Fruit fly (Drosophila melanogaster) whole organism, embryonic: ENCODE measurements around the gene qtc.

Experiments used
- Abd-B ChIP-seq: fragments of 200-800 bp; sonication (Bioruptor generic); optimal IDR thresholded peaks from 2 replicates; lab custom pipeline; 2018; ENCODE audit warnings: missing biosample characterization, mild to moderate bottlenecking, missing genetic modification characterization, moderate library complexity
- Antp ChIP-seq: fragments of 200-800 bp; sonication (Bioruptor generic); optimal IDR thresholded peaks from 3 replicates; lab custom pipeline; 2016; ENCODE audit warnings: missing biosample characterization, missing genetic modification characterization
- Atf-2 ChIP-seq: fragments of 200-800 bp; sonication (Bioruptor generic); optimal IDR thresholded peaks from 2 replicates; lab custom pipeline; 2016; ENCODE audit warnings: missing biosample characterization, missing genetic modification characterization
- CG1024 ChIP-seq: fragments of 200-800 bp; sonication (Bioruptor generic); IDR thresholded peaks from 2 replicates; pipeline ENCODE4 v1.3.6; 2022; ENCODE audit warnings: missing biosample characterization, missing genetic modification characterization
- CG12219 ChIP-seq: fragments of 200-800 bp; sonication (Bioruptor generic); optimal IDR thresholded peaks from 3 replicates; lab custom pipeline; 2018; ENCODE audit warnings: missing biosample characterization, mild to moderate bottlenecking, missing genetic modification characterization
- CG12659 ChIP-seq: fragments of 200-800 bp; sonication (Bioruptor generic); optimal IDR thresholded peaks from 3 replicates; lab custom pipeline; 2017; ENCODE audit warnings: mild to moderate bottlenecking, missing biosample characterization, missing genetic modification reagents, missing genetic modification characterization
- CG15073 ChIP-seq: fragments of 200-800 bp; sonication (Bioruptor generic); optimal IDR thresholded peaks from 2 replicates; lab custom pipeline; 2016; ENCODE audit warnings: missing biosample characterization, missing genetic modification characterization
- CG15696 ChIP-seq: fragments of 200-800 bp; sonication (Bioruptor generic); optimal IDR thresholded peaks from 2 replicates; lab custom pipeline; 2019; ENCODE audit warnings: missing biosample characterization, mild to moderate bottlenecking, missing genetic modification characterization, moderate library complexity
- CG1602 ChIP-seq: fragments of 200-800 bp; sonication (Bioruptor generic); optimal IDR thresholded peaks from 3 replicates; lab custom pipeline; 2016; ENCODE audit warnings: missing biosample characterization, missing genetic modification characterization
- CG16779 ChIP-seq: fragments of 200-800 bp; sonication (Bioruptor generic); IDR thresholded peaks from 2 replicates; pipeline ENCODE4 v1.3.6; 2022; ENCODE audit warnings: missing biosample characterization, missing genetic modification characterization
- CG1792 ChIP-seq: fragments of 200-800 bp; sonication (Bioruptor generic); optimal IDR thresholded peaks from 2 replicates; lab custom pipeline; 2016; ENCODE audit warnings: missing biosample characterization, missing genetic modification characterization
- CG18476 ChIP-seq: fragments of 200-800 bp; sonication (Bioruptor generic); optimal IDR thresholded peaks from 2 replicates; lab custom pipeline; 2016; ENCODE audit warnings: missing biosample characterization, mild to moderate bottlenecking, missing genetic modification characterization
- CG31365 ChIP-seq: fragments of 200-800 bp; sonication (Bioruptor generic); optimal IDR thresholded peaks from 2 replicates; lab custom pipeline; 2018; ENCODE audit warnings: missing biosample characterization, mild to moderate bottlenecking, missing genetic modification characterization
- CG42726 ChIP-seq: fragments of 200-800 bp; sonication (Bioruptor generic); IDR thresholded peaks from 2 replicates; pipeline ENCODE4 v1.3.6; 2022; ENCODE audit warnings: missing biosample characterization, missing genetic modification characterization; ENCODE audit not compliant: partially characterized antibody
- CG4328 ChIP-seq: fragments of 200-800 bp; sonication (Bioruptor generic); optimal IDR thresholded peaks from 3 replicates; lab custom pipeline; 2017; ENCODE audit warnings: missing biosample characterization, missing genetic modification reagents, missing genetic modification characterization
- CG7786 ChIP-seq: fragments of 200-800 bp; sonication (Bioruptor generic); optimal IDR thresholded peaks from 2 replicates; lab custom pipeline; 2016; ENCODE audit warnings: missing biosample characterization, missing genetic modification characterization
- CG8281 ChIP-seq: fragments of 200-800 bp; sonication (Bioruptor generic); optimal IDR thresholded peaks from 2 replicates; lab custom pipeline; 2018; ENCODE audit warnings: missing biosample characterization, mild to moderate bottlenecking, missing genetic modification characterization, moderate library complexity
- CG8359 ChIP-seq: fragments of 200-800 bp; sonication (Bioruptor generic); optimal IDR thresholded peaks from 2 replicates; lab custom pipeline; 2017; ENCODE audit warnings: missing biosample characterization, mild to moderate bottlenecking, missing genetic modification characterization, borderline replicate concordance
- CG8478 ChIP-seq: fragments of >200 bp; optimal IDR thresholded peaks from 2 replicates; lab custom pipeline; 2018
- CG8765 ChIP-seq: fragments of 200-800 bp; sonication (Bioruptor generic); IDR thresholded peaks from 2 replicates; pipeline ENCODE4 v1.3.6; 2022; ENCODE audit warnings: missing biosample characterization, missing genetic modification characterization
- CG9876 ChIP-seq: fragments of 200-800 bp; sonication (Bioruptor generic); optimal IDR thresholded peaks from 2 replicates; lab custom pipeline; 2016; ENCODE audit warnings: missing biosample characterization, missing genetic modification characterization
- CG9932 ChIP-seq: fragments of 200-800 bp; sonication (Bioruptor generic); IDR thresholded peaks from 2 replicates; pipeline ENCODE4 v1.3.6; 2022; ENCODE audit warnings: missing biosample characterization, missing genetic modification characterization
- Camta ChIP-seq: fragments of 200-800 bp; sonication (Bioruptor generic); optimal IDR thresholded peaks from 2 replicates; lab custom pipeline; 2016; ENCODE audit warnings: missing biosample characterization, missing genetic modification characterization
- CrebB ChIP-seq: fragments of 200-800 bp; sonication (Bioruptor generic); optimal IDR thresholded peaks from 3 replicates; lab custom pipeline; 2018; ENCODE audit warnings: missing biosample characterization, mild to moderate bottlenecking, missing genetic modification characterization
- Doc3 ChIP-seq: fragments of 200-800 bp; sonication (Bioruptor generic); IDR thresholded peaks from 3 replicates; pipeline ENCODE4 v1.3.6; 2022; ENCODE audit warnings: missing biosample characterization, missing genetic modification characterization; ENCODE audit not compliant: partially characterized antibody
- Elba2 ChIP-seq: fragments of 200-800 bp; sonication (Bioruptor generic); optimal IDR thresholded peaks from 3 replicates; lab custom pipeline; 2016; ENCODE audit warnings: missing biosample characterization, missing genetic modification characterization
- Fer3 ChIP-seq: fragments of 200-800 bp; sonication (Bioruptor generic); optimal IDR thresholded peaks from 2 replicates; lab custom pipeline; 2018; ENCODE audit warnings: missing biosample characterization, mild to moderate bottlenecking, missing genetic modification characterization, moderate library complexity
- HLH4C ChIP-seq: fragments of 200-800 bp; sonication (Bioruptor generic); IDR thresholded peaks from 3 replicates; pipeline ENCODE4 v1.3.6; 2022; ENCODE audit warnings: missing biosample characterization, missing genetic modification characterization; ENCODE audit not compliant: partially characterized antibody
- Hand ChIP-seq: fragments of 200-800 bp; sonication (Bioruptor generic); optimal IDR thresholded peaks from 2 replicates; lab custom pipeline; 2017; ENCODE audit warnings: mild to moderate bottlenecking, missing biosample characterization, missing genetic modification reagents, missing genetic modification characterization
- Hr3 ChIP-seq: fragments of 200-800 bp; sonication (Bioruptor generic); optimal IDR thresholded peaks from 3 replicates; lab custom pipeline; 2016; ENCODE audit warnings: missing biosample characterization, missing genetic modification characterization
- Vsx1 ChIP-seq: fragments of 200-800 bp; sonication (Bioruptor generic); optimal IDR thresholded peaks from 2 replicates; lab custom pipeline; 2017; ENCODE audit warnings: missing biosample characterization, mild to moderate bottlenecking, missing genetic modification characterization, missing genetic modification reagents
- bab2 ChIP-seq: fragments of 200-800 bp; sonication (Bioruptor generic); optimal IDR thresholded peaks from 2 replicates; lab custom pipeline; 2016; ENCODE audit warnings: missing biosample characterization, missing genetic modification characterization
- cad ChIP-seq: fragments of >200 bp; optimal IDR thresholded peaks from 2 replicates; lab custom pipeline; 2017; ENCODE audit warnings: missing biosample characterization, missing genetic modification characterization
- chn ChIP-seq: fragments of 200-800 bp; sonication (Bioruptor generic); optimal IDR thresholded peaks from 2 replicates; lab custom pipeline; 2016; ENCODE audit warnings: missing biosample characterization, missing genetic modification characterization
- cwo ChIP-seq: fragments of 200-800 bp; sonication (Bioruptor generic); optimal IDR thresholded peaks from 3 replicates; lab custom pipeline; 2017; ENCODE audit warnings: missing biosample characterization, missing genetic modification characterization, mild to moderate bottlenecking, moderate library complexity, missing genetic modification reagents
- emc ChIP-seq: fragments of 200-800 bp; sonication (Bioruptor generic); optimal IDR thresholded peaks from 2 replicates; lab custom pipeline; 2016; ENCODE audit warnings: missing biosample characterization, missing genetic modification characterization
- fd96Cb ChIP-seq: fragments of 200-800 bp; sonication (Bioruptor generic); optimal IDR thresholded peaks from 2 replicates; lab custom pipeline; 2018; ENCODE audit warnings: missing biosample characterization, mild to moderate bottlenecking, missing genetic modification characterization, moderate library complexity
- gcm2 ChIP-seq: fragments of 200-800 bp; sonication (Bioruptor generic); optimal IDR thresholded peaks from 2 replicates; lab custom pipeline; 2016; ENCODE audit warnings: missing biosample characterization, missing genetic modification characterization
- gro ChIP-seq: fragments of 200-800 bp; sonication (Bioruptor generic); optimal IDR thresholded peaks from 2 replicates; lab custom pipeline; 2016; ENCODE audit warnings: missing biosample characterization, missing genetic modification characterization
- hbn ChIP-seq: fragments of 200-800 bp; sonication (Bioruptor generic); IDR thresholded peaks from 2 replicates; pipeline ENCODE4 v1.3.6; 2022; ENCODE audit warnings: missing biosample characterization, missing genetic modification characterization; ENCODE audit not compliant: partially characterized antibody
- luna ChIP-seq: fragments of 200-800 bp; sonication (Bioruptor generic); optimal IDR thresholded peaks from 2 replicates; lab custom pipeline; 2016; ENCODE audit warnings: missing biosample characterization, missing genetic modification characterization
- rib ChIP-seq: fragments of 200-800 bp; sonication (Bioruptor generic); IDR thresholded peaks from 2 replicates; pipeline ENCODE4 v1.3.6; 2022; ENCODE audit warnings: missing biosample characterization, missing genetic modification characterization
- scrt ChIP-seq: fragments of 200-800 bp; sonication (Bioruptor generic); optimal IDR thresholded peaks from 2 replicates; lab custom pipeline; 2018; ENCODE audit warnings: missing biosample characterization, mild to moderate bottlenecking, missing genetic modification characterization, moderate library complexity
- sd ChIP-seq: fragments of 200-800 bp; sonication (Bioruptor generic); optimal IDR thresholded peaks from 3 replicates; lab custom pipeline; 2018; ENCODE audit warnings: missing biosample characterization, mild to moderate bottlenecking, missing genetic modification characterization, moderate library complexity
- slbo ChIP-seq: fragments of 200-800 bp; sonication (Bioruptor generic); IDR thresholded peaks from 2 replicates; pipeline ENCODE4 v1.3.6; 2022; ENCODE audit warnings: missing biosample characterization, missing genetic modification characterization
- tap ChIP-seq: fragments of 200-800 bp; optimal IDR thresholded peaks from 3 replicates; lab custom pipeline; 2019; ENCODE audit warnings: missing biosample characterization, mild to moderate bottlenecking, missing genetic modification characterization, moderate library complexity
- tio ChIP-seq: fragments of 200-800 bp; sonication (Bioruptor generic); optimal IDR thresholded peaks from 2 replicates; lab custom pipeline; 2017; ENCODE audit warnings: missing biosample characterization, missing genetic modification characterization, inconsistent platforms
- tna ChIP-seq: fragments of 200-800 bp; sonication (Bioruptor generic); IDR thresholded peaks from 2 replicates; pipeline ENCODE4 v1.3.6; 2022; ENCODE audit warnings: missing biosample characterization, missing genetic modification characterization; ENCODE audit not compliant: partially characterized antibody
- vnd ChIP-seq: fragments of 200-800 bp; sonication (Bioruptor generic); IDR thresholded peaks from 3 replicates; pipeline ENCODE4 v1.3.6; 2022; ENCODE audit warnings: missing biosample characterization, missing genetic modification characterization; ENCODE audit not compliant: partially characterized antibody
- vvl ChIP-seq: fragments of 200-800 bp; sonication (Bioruptor generic); IDR thresholded peaks from 2 replicates; pipeline ENCODE4 v1.3.6; 2022; ENCODE audit warnings: missing biosample characterization, missing genetic modification characterization

The qtc gene

DNA sequence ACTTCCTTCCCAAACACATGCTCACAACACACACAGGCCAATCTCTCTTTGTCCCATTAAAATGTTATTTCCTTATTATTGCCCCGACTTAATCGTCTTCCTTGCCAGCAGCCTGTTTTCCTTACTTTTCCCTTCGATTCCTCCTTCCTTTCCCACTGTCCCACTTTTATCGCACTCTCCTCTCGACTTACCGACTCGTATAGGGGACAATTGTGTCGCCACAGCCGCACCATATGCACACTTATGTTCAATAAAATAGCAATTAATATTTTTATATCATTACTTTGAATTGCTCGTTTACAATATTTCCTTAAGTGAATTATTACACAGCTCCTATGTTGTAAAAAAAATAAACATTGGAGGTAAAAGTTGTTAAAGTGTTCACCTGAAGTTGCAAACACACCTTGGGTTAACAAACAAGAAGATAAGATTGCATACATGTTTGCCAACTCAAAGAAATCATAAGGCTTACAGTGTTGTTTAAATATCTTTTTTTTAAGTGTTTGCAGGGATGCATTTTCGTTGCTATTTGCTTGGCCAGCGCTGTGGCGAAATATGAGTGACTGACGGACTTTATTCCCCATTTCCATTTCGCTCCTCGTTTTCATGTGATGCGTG is 26.4 kb downstream of the qtc start (continued):
- TF ChIP-seq CG12219 (GFP tag; lab: Kevin White, UChicago) (peak; percentile 79), bab2 (peak; percentile 71), CG12659 (GFP tag; lab: Kevin White, UChicago) (peak; percentile 77), Vsx1 (GFP tag; lab: Kevin White, UChicago) (peak; percentile 52), cad (no peak), tna (GFP tag; lab: Robert Waterston, UW) (no peak), CG4328 (peak; percentile 52), CG15073 (peak; percentile 13), CG7786 (GFP tag; lab: Kevin White, UChicago) (peak; percentile 60), CG15696 (tag; lab: Kevin White, UChicago) (peak; percentile 72), Elba2 (no peak), Hand (GFP tag; lab: Kevin White, UChicago) (peak; percentile 65), Abd-B (GFP tag; lab: Kevin White, UChicago) (peak; percentile 61), CG18476 (GFP tag; lab: Kevin White, UChicago) (peak; percentile 57), vvl (GFP tag; lab: Robert Waterston, UW) (peak; percentile 62; the same call in 1 of the 2 replicates), CG31365 (tag; lab: Kevin White, UChicago) (peak; percentile 49), tio (peak; percentile 87), gcm2 (GFP tag; lab: Kevin White, UChicago) (peak; percentile 65), Hr3 (GFP tag; lab: Kevin White, UChicago) (peak; percentile 48), luna (GFP tag; lab: Kevin White, UChicago) (no peak), tap (peak; percentile 81), Antp (GFP tag; lab: Kevin White, UChicago) (peak; percentile 60), slbo (GFP tag; lab: Robert Waterston, UW) (peak; percentile 63; the same call in 1 of the 2 replicates), Doc3 (GFP tag; lab: Robert Waterston, UW) (no peak), rib (GFP tag; lab: Robert Waterston, UW) (0 out of 2 replicates have a peak, but pooled peaks have one; percentile 33), HLH4C (no peak), gro (GFP tag; lab: Kevin White, UChicago) (peak; percentile 72), CG1792 (GFP tag; lab: Kevin White, UChicago) (peak; percentile 29), CG8478 (lab: Kevin White, UChicago) (no peak), CG8281 (peak; percentile 67), CrebB (tag; lab: Kevin White, UChicago) (peak; percentile 66), scrt (peak; percentile 68), vnd (GFP tag; lab: Robert Waterston, UW) (no peak), sd (tag; lab: Kevin White, UChicago) (peak; percentile 27), CG8359 (GFP tag; lab: Kevin White, UChicago) (peak; percentile 72), CG9932 (GFP tag; lab: Robert Waterston, UW) (peak; percentile 47), chn (GFP tag; lab: Kevin White, UChicago) (peak; percentile 68), CG42726 (GFP tag; lab: Robert Waterston, UW) (no peak), fd96Cb (tag; lab: Kevin White, UChicago) (peak; percentile 81), emc (GFP tag; lab: Kevin White, UChicago) (peak; percentile 46), Fer3 (tag; lab: Kevin White, UChicago) (peak; percentile 71), Camta (GFP tag; lab: Kevin White, UChicago) (peak; percentile 55), cwo (GFP tag; lab: Kevin White, UChicago) (peak; percentile 78), CG9876 (GFP tag; lab: Kevin White, UChicago) (peak; percentile 25), CG1024 (GFP tag; lab: Robert Waterston, UW) (no peak), Atf-2 (peak; percentile 62), CG1602 (GFP tag; lab: Kevin White, UChicago) (peak; percentile 54), hbn (GFP tag; lab: Robert Waterston, UW) (no peak), CG8765 (GFP tag; lab: Robert Waterston, UW) (no peak), CG16779 (GFP tag; lab: Robert Waterston, UW) (no peak)
